Fruit fly (Drosophila melanogaster): Measurements from ENCODE around the gene Brd8.

The Brd8 gene

DNA sequence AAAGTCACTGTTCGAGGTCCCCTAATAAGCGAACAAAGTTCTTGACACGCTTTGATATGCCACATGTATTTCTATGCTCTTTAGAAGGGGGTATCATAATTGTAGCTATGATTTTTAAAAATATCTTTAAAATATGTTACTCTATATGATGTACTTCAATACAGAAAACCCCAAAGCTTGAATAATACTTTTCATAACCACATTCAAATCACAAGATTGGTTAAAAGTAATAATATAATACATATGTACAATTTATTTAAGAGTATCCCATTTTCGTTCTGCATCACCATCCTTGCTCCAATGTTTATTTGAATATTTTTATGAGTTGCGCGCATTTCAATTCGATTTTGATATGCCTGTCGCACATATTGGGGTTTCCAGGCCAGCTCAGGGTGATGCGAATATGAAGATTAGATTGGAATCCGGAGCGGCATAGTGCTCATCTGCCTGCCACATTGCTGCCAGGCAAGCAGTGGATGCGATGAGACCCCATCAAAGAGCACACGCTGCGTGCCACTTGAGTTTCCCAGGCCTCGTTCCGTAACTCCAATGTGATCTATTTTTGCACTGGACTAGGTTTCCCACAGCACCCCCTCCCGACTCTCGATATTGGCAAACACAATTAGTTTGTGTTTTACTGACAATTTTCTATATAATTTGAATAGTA is 36.3 kb downstream of the Brd8 start:
- TF ChIP-seq CTCF (optimal IDR thresholded peaks at IDR 0.05) (no peak), CG8478 (optimal IDR thresholded peaks at IDR 0.05) (no peak)

DNA sequence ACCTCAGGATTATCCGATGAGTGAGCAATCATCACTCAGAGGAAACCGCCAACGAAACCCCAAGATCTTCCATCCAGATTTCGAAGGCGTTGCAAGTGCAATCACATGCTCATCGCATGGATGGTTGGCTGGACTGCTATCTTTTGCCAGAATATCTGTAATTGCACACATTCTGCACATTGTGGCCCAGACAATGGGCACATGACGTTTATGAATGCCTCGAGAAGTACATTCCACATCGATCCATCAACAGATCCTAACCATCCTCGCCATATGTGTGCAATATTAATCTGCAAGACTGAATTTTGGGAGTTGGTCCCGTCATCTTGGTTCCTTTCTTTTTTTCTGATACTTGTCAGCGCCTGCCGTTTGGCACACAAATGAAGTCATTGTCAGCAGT is 39.2 kb downstream of the Brd8 start:
- TF ChIP-seq CTCF (optimal IDR thresholded peaks at IDR 0.05) = no peak
- no peak for TF ChIP-seq CG8478 (optimal IDR thresholded peaks at IDR 0.05)

DNA sequence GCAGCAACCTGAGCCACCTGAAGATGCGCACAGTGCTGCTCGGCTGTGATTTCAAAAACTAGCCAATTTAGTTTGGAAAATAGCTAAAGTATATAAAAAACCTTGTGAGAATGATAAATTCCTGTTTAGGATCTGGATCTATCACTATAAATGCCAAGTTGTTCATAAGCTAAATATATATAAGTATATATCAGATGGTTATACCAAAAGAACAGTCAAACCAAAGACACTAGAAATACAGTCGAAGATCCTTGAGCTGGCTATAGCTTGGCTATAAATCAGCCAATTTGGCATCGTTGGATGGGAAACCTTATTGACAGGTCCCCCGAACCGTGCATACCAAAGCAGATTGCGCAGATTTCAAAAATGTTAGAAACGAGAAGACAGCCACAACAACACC is 40.0 kb downstream of the Brd8 start:
- TF ChIP-seq CG8478 (optimal IDR thresholded peaks at IDR 0.05) (no peak), CTCF (optimal IDR thresholded peaks at IDR 0.05) (no peak)

DNA sequence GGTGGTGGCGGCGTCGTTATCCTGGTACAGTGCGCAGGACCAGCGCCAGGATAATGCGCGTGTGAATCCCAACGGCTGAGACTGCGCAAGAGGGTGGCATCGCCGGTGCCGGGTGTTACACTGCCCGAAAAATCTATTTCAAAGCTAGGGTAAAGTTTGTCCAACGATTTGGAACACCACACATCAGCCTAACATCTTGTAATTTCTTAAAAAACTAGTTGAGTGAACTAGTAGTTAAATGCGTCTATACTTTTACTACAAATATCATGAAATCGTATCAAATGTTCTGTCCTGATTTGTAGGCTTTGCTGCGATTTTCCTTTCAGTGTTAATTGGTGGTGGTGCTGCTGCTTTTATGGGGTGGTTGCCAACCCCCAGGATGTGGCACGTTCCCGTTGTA is 41.8 kb downstream of the Brd8 start:
- TF ChIP-seq CG8478 (optimal IDR thresholded peaks at IDR 0.05) (no peak), CTCF (optimal IDR thresholded peaks at IDR 0.05) (no peak)

DNA sequence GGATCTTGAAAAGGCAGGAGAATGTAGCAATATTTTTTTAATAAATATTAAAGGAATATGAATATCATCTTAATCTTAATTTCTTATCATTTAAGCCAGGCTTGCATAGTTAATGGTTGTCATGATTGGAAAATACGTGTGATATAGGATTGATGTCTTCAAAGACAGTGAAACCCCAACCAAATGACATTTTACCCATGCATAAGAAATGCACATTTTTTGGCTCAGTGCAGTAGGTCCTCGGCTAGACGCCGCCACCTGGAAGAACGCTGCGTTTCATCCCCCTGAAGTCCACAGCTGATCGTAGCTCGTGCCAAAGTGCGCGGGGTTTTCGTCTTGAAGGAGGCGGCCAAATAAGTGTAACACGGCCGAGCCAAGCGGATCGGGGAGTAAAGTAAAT is 43.3 kb downstream of the Brd8 start:
- no peak for TF ChIP-seq CTCF (optimal IDR thresholded peaks at IDR 0.05)
- TF ChIP-seq CG8478 (optimal IDR thresholded peaks at IDR 0.05) = no peak

DNA sequence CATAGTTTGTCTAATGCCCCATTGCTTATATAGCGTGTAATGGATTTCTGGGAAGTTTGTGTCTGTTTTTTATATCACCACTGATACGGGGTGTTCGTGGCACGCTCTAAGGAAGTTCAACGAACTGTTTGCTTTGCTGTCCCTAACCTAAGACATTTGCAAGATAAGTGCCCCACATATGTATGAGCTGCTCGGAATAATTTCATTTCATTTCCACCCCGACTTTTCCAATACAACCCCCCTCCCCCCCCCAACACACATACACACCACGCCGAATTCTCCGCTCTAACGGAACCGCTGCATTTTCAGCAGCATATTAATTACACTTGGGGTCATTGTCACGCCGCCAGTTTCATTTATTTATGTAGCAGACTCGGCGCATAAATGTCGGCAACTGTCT is 44.8 kb downstream of the Brd8 start:
- no peak for TF ChIP-seq CG8478 (optimal IDR thresholded peaks at IDR 0.05)
- TF ChIP-seq CTCF (optimal IDR thresholded peaks at IDR 0.05) = no peak

DNA sequence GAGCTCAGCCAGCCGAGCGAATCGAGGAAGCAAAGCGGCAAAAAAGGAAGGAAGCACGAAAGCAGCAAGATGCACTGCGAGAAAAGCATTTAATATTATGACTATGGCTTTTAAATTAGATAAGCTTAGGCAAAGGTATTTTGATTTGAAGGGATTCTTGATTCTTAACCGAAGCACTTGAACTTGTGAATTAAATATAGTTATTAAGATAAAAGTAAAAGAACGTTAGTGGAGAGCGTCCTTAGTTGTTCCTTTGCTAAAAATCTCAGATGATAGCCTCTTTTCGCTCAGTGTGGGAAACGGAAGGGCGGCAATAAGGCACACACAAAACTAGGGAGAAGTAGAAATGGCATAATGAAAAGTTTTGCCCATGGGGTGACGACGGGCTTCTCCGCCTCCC is 45.9 kb downstream of the Brd8 start:
- TF ChIP-seq CG8478 (optimal IDR thresholded peaks at IDR 0.05) (no peak), CTCF (optimal IDR thresholded peaks at IDR 0.05) (no peak)

DNA sequence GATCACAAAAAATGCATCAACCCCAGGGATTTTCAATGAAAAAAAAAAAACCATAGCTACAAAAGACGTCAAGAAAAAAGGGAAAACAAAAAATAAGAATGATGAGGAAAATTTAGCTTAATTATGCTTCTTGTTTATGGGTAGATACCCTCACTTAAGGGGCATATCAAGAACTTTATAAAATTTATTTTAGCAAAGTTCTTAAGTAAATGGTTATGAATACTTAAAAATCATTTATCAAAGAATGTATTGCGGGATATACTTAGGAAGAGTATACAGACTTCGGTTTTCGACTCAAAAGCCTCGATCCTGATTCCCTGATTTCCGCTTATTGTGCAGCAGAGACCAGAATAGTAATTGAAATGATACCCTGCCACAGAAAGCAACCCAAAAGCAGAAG is 49.7 kb downstream of the Brd8 start:
- no peak for TF ChIP-seq CG8478 (optimal IDR thresholded peaks at IDR 0.05)
- TF ChIP-seq CTCF (optimal IDR thresholded peaks at IDR 0.05) = no peak

DNA sequence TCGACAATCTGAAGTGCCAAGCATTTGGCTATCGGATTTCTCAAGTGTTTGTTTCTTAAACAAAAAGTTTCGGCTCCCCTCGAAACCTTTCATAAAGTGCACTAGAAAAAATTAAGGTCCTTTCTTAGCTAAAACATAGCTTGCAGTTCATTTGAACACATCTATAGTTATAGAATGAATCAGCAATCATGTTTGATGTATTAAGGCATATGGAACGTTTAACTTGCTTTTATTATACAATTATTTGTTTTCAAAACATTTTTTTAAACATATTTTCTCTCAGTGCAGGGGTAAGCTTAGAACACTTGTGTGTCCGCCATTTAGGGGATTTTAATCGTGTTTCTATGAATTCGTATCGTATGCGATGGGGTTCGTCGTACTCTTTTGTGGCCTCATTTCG is 51.3 kb downstream of the Brd8 start:
- TF ChIP-seq CTCF (optimal IDR thresholded peaks at IDR 0.05) = no peak
- no peak for TF ChIP-seq CG8478 (optimal IDR thresholded peaks at IDR 0.05)
